Worm (Caenorhabditis elegans) whole organism, L2 larva: ENCODE results near the gene ZK809.9.

Experiments used
- lsy-2 ChIP-seq, 2 experiments: fragments of 150-350 bp in 1 of 2; sonication (generic microtip) in 1 of 2; optimal IDR thresholded peaks; 2 replicates each; lab custom pipeline; 2014 to 2017; ENCODE audit warnings: missing biosample characterization in 2 of 2, missing genetic modification characterization in 2 of 2
- nhr-77 ChIP-seq: fragments of 150-350 bp; optimal IDR thresholded peaks from 2 replicates; lab custom pipeline; 2014; ENCODE audit warnings: missing biosample characterization, missing genetic modification characterization
- sem-4 ChIP-seq: fragments of 150-350 bp; optimal IDR thresholded peaks from 2 replicates; lab custom pipeline; 2014; ENCODE audit warnings: missing biosample characterization, missing genetic modification reagents, missing genetic modification characterization
- snpc-4 ChIP-seq: fragments of 150-350 bp; optimal IDR thresholded peaks from 2 replicates; lab custom pipeline; 2014; ENCODE audit warnings: missing biosample characterization, missing genetic modification characterization
- unc-62 ChIP-seq: fragments of 150-350 bp; optimal IDR thresholded peaks from 2 replicates; lab custom pipeline; 2014; ENCODE audit warnings: missing biosample characterization, missing genetic modification reagents, missing genetic modification characterization
- ztf-11 ChIP-seq: sonication (generic microtip); optimal IDR thresholded peaks from 2 replicates; lab custom pipeline; 2017; ENCODE audit warnings: missing biosample characterization, missing genetic modification characterization
- ztf-4 ChIP-seq: fragments of 150-350 bp; optimal IDR thresholded peaks from 2 replicates; lab custom pipeline; 2014; ENCODE audit warnings: missing biosample characterization, missing genetic modification characterization

ce11 chrIV:11700752-11701151, 35.6 kb downstream of the ZK809.9 start, which contains the start of gene dpy-20:
- no peak for TF ChIP-seq unc-62
- no peak for TF ChIP-seq lsy-2 (tag; optimal IDR thresholded peaks at IDR 0.05; lab: Kevin White, UChicago)
- no peak for TF ChIP-seq sem-4
- no peak for TF ChIP-seq snpc-4 (tag; lab: Kevin White, UChicago)
- TF ChIP-seq nhr-77 (tag; lab: Kevin White, UChicago) = no peak
- TF ChIP-seq ztf-4 = no peak
- no peak for TF ChIP-seq ztf-11 (tag; lab: Kevin White, UChicago)
